Fruit fly (Drosophila melanogaster) whole organism, embryonic: Measurements from ENCODE around the gene Rab23.

ENCODE experiments used
- CG10147 ChIP-seq: fragments of 200-800 bp; sonication (Bioruptor generic); optimal IDR thresholded peaks from 2 replicates; lab custom pipeline; 2019; ENCODE audit warnings: missing biosample characterization, mild to moderate bottlenecking, missing genetic modification characterization, moderate library complexity
- CG10431 ChIP-seq: fragments of 200-800 bp; sonication (Bioruptor generic); optimal IDR thresholded peaks from 3 replicates; lab custom pipeline; 2018; ENCODE audit warnings: missing biosample characterization, mild to moderate bottlenecking, missing genetic modification characterization
- CG12071 ChIP-seq: fragments of 200-800 bp; sonication (Bioruptor generic); optimal IDR thresholded peaks from 3 replicates; lab custom pipeline; 2018; ENCODE audit warnings: missing biosample characterization, mild to moderate bottlenecking, missing genetic modification characterization
- CG13287 ChIP-seq: fragments of 200-800 bp; sonication (Bioruptor generic); IDR thresholded peaks from 2 replicates; pipeline ENCODE4 v1.3.6; 2022; ENCODE audit warnings: missing biosample characterization, missing genetic modification characterization; ENCODE audit not compliant: partially characterized antibody
- CG14667 ChIP-seq: fragments of 200-800 bp; sonication (Bioruptor generic); IDR thresholded peaks from 2 replicates; pipeline ENCODE4 v1.3.6; 2022; ENCODE audit warnings: missing biosample characterization, missing genetic modification characterization
- CG15011 ChIP-seq: fragments of 200-800 bp; sonication (Bioruptor generic); optimal IDR thresholded peaks from 3 replicates; lab custom pipeline; 2018; ENCODE audit warnings: missing biosample characterization, mild to moderate bottlenecking, missing genetic modification characterization
- CG17186 ChIP-seq: fragments of 200-800 bp; sonication (Bioruptor generic); optimal IDR thresholded peaks from 3 replicates; lab custom pipeline; 2017; ENCODE audit warnings: missing biosample characterization, missing genetic modification reagents, missing genetic modification characterization
- CG17912 ChIP-seq: fragments of 200-800 bp; sonication (Bioruptor generic); optimal IDR thresholded peaks from 2 replicates; lab custom pipeline; 2018; ENCODE audit warnings: missing biosample characterization, mild to moderate bottlenecking, missing genetic modification characterization
- CG18476 ChIP-seq: fragments of 200-800 bp; sonication (Bioruptor generic); optimal IDR thresholded peaks from 2 replicates; lab custom pipeline; 2016; ENCODE audit warnings: missing biosample characterization, mild to moderate bottlenecking, missing genetic modification characterization
- CG2202 ChIP-seq: fragments of 200-800 bp; sonication (Bioruptor generic); optimal IDR thresholded peaks from 2 replicates; lab custom pipeline; 2018; ENCODE audit warnings: missing biosample characterization, mild to moderate bottlenecking, missing genetic modification characterization
- CG4404 ChIP-seq: fragments of 200-800 bp; sonication (Bioruptor generic); IDR thresholded peaks from 2 replicates; pipeline ENCODE4 v1.3.6; 2022; ENCODE audit warnings: missing biosample characterization, missing genetic modification characterization
- CG9437 ChIP-seq: fragments of 200-800 bp; sonication (Bioruptor generic); optimal IDR thresholded peaks from 2 replicates; lab custom pipeline; 2018; ENCODE audit warnings: missing biosample characterization, mild to moderate bottlenecking, missing genetic modification characterization
- CG9727 ChIP-seq: fragments of 200-800 bp; sonication (Bioruptor generic); optimal IDR thresholded peaks from 3 replicates; lab custom pipeline; 2017; ENCODE audit warnings: missing biosample characterization, mild to moderate bottlenecking, missing genetic modification characterization
- Dek ChIP-seq: fragments of 200-800 bp; sonication (Bioruptor generic); optimal IDR thresholded peaks from 3 replicates; lab custom pipeline; 2019; ENCODE audit warnings: missing biosample characterization, mild to moderate bottlenecking, missing genetic modification characterization, moderate library complexity
- ERR ChIP-seq: fragments of 200-800 bp; sonication (Bioruptor generic); optimal IDR thresholded peaks from 2 replicates; lab custom pipeline; 2016; ENCODE audit warnings: missing biosample characterization, missing genetic modification characterization
- Jarid2 ChIP-seq: fragments of 200-800 bp; sonication (Bioruptor generic); optimal IDR thresholded peaks from 3 replicates; lab custom pipeline; 2017; ENCODE audit warnings: mild to moderate bottlenecking, missing biosample characterization, missing genetic modification reagents, missing genetic modification characterization
- Max ChIP-seq: fragments of 200-800 bp; sonication (Bioruptor generic); optimal IDR thresholded peaks from 2 replicates; lab custom pipeline; 2016; ENCODE audit warnings: missing biosample characterization, mild to moderate bottlenecking, missing genetic modification characterization
- Mes4 ChIP-seq: fragments of 200-800 bp; sonication (Bioruptor generic); optimal IDR thresholded peaks from 2 replicates; lab custom pipeline; 2016; ENCODE audit warnings: missing biosample characterization, missing genetic modification characterization
- NK7.1 ChIP-seq: fragments of 200-800 bp; sonication (Bioruptor generic); optimal IDR thresholded peaks from 3 replicates; lab custom pipeline; 2016; ENCODE audit warnings: missing biosample characterization, missing genetic modification characterization
- NfI ChIP-seq: fragments of 200-800 bp; sonication (Bioruptor generic); optimal IDR thresholded peaks from 3 replicates; lab custom pipeline; 2018; ENCODE audit warnings: missing biosample characterization, mild to moderate bottlenecking, missing genetic modification characterization, moderate library complexity
- Ptx1 ChIP-seq: fragments of 200-800 bp; sonication (Bioruptor generic); IDR thresholded peaks from 2 replicates; pipeline ENCODE4 v1.3.6; 2022; ENCODE audit warnings: missing biosample characterization, missing genetic modification characterization
- Rx ChIP-seq: fragments of 200-800 bp; sonication (Bioruptor generic); IDR thresholded peaks from 2 replicates; pipeline ENCODE4 v1.3.6; 2022; ENCODE audit warnings: missing biosample characterization, missing genetic modification characterization
- Spps ChIP-seq: fragments of 200-800 bp; sonication (Bioruptor generic); optimal IDR thresholded peaks from 2 replicates; lab custom pipeline; 2018; ENCODE audit warnings: missing biosample characterization, mild to moderate bottlenecking, missing genetic modification characterization
- ap ChIP-seq: fragments of 200-800 bp; sonication (Bioruptor generic); IDR thresholded peaks from 2 replicates; pipeline ENCODE4 v1.3.6; 2022; ENCODE audit warnings: missing biosample characterization, missing genetic modification characterization
- az2 ChIP-seq: fragments of 200-800 bp; sonication (Bioruptor generic); optimal IDR thresholded peaks from 3 replicates; lab custom pipeline; 2016; ENCODE audit warnings: missing biosample characterization, missing genetic modification characterization
- bowl ChIP-seq: fragments of 200-800 bp; sonication (Bioruptor generic); IDR thresholded peaks from 2 replicates; pipeline ENCODE4 v1.3.6; 2022; ENCODE audit warnings: missing biosample characterization, missing genetic modification characterization
- cas ChIP-seq: fragments of 200-800 bp; sonication (Bioruptor generic); IDR thresholded peaks from 2 replicates; pipeline ENCODE4 v1.3.6; 2022; ENCODE audit warnings: missing biosample characterization, missing genetic modification characterization
- caup ChIP-seq: fragments of 200-800 bp; sonication (Bioruptor generic); optimal IDR thresholded peaks from 3 replicates; lab custom pipeline; 2017; ENCODE audit warnings: missing biosample characterization, mild to moderate bottlenecking, missing genetic modification characterization, moderate library complexity; ENCODE audit not compliant: severe bottlenecking
- corto ChIP-seq: fragments of 200-800 bp; sonication (Bioruptor generic); optimal IDR thresholded peaks from 2 replicates; lab custom pipeline; 2016; ENCODE audit warnings: missing biosample characterization, mild to moderate bottlenecking, missing genetic modification characterization, moderate library complexity
- dan ChIP-seq: fragments of 200-800 bp; sonication (Bioruptor generic); IDR thresholded peaks from 2 replicates; pipeline ENCODE4 v1.3.6; 2022; ENCODE audit warnings: missing biosample characterization, missing genetic modification characterization
- dati ChIP-seq: fragments of 200-800 bp; sonication (Bioruptor generic); IDR thresholded peaks from 2 replicates; pipeline ENCODE4 v1.3.6; 2022; ENCODE audit warnings: missing biosample characterization, missing genetic modification characterization
- emc ChIP-seq: fragments of 200-800 bp; sonication (Bioruptor generic); optimal IDR thresholded peaks from 2 replicates; lab custom pipeline; 2016; ENCODE audit warnings: missing biosample characterization, missing genetic modification characterization
- en ChIP-seq: fragments of 200-800 bp; sonication (Bioruptor generic); optimal IDR thresholded peaks from 2 replicates; lab custom pipeline; 2016; ENCODE audit warnings: missing biosample characterization, missing genetic modification characterization
- eve ChIP-seq, 2 experiments: fragments of >200 bp; optimal IDR thresholded peaks; 2 replicates each; lab custom pipeline; 2017; ENCODE audit warnings: missing biosample characterization in 2 of 2, missing genetic modification characterization in 2 of 2
- exex ChIP-seq: fragments of 200-800 bp; sonication (Bioruptor generic); optimal IDR thresholded peaks from 4 replicates; lab custom pipeline; 2018; ENCODE audit warnings: missing biosample characterization, mild to moderate bottlenecking, missing genetic modification characterization, moderate library complexity
- fd102C ChIP-seq: fragments of 200-800 bp; sonication (Bioruptor generic); optimal IDR thresholded peaks from 2 replicates; lab custom pipeline; 2018; ENCODE audit warnings: missing biosample characterization, mild to moderate bottlenecking, missing genetic modification characterization, moderate library complexity
- fd64A ChIP-seq: fragments of 200-800 bp; sonication (Bioruptor generic); optimal IDR thresholded peaks from 3 replicates; lab custom pipeline; 2018; ENCODE audit warnings: missing biosample characterization, mild to moderate bottlenecking, missing genetic modification characterization
- gce ChIP-seq: fragments of 200-800 bp; sonication (Bioruptor generic); IDR thresholded peaks from 3 replicates; pipeline ENCODE4 v1.3.6; 2022; ENCODE audit warnings: missing biosample characterization, missing genetic modification characterization
- gt ChIP-seq: fragments of 200-800 bp; sonication (Bioruptor generic); IDR thresholded peaks from 2 replicates; pipeline ENCODE4 v1.3.6; 2022; ENCODE audit warnings: missing biosample characterization, missing genetic modification characterization
- lola ChIP-seq, 3 experiments: fragments of >200 bp in 2 of 3; fragments of 200-800 bp in 1 of 3; sonication (Bioruptor generic) in 1 of 3; optimal IDR thresholded peaks; 2 replicates each; lab custom pipeline; 2017 to 2019; ENCODE audit warnings: missing biosample characterization in 3 of 3, missing genetic modification characterization in 3 of 3, mild to moderate bottlenecking in 1 of 3, moderate library complexity in 1 of 3
- lov ChIP-seq, 2 experiments: fragments of 200-800 bp in 1 of 2; fragments of >200 bp in 1 of 2; sonication (Bioruptor generic) in 1 of 2; IDR thresholded peaks in 1 of 2; optimal IDR thresholded peaks in 1 of 2; 2 replicates in 1 of 2; 3 replicates in 1 of 2; pipeline versions ENCODE4 v1.3.6 to Lab custom; 2017 to 2022; ENCODE audit warnings: missing biosample characterization in 1 of 2, missing genetic modification characterization in 1 of 2
- nmo ChIP-seq: fragments of 200-800 bp; sonication (Bioruptor generic); optimal IDR thresholded peaks from 2 replicates; lab custom pipeline; 2018; ENCODE audit warnings: missing biosample characterization, mild to moderate bottlenecking, missing genetic modification characterization, moderate library complexity
- pb ChIP-seq: fragments of 200-800 bp; sonication (Bioruptor generic); optimal IDR thresholded peaks from 3 replicates; lab custom pipeline; 2016; ENCODE audit warnings: missing biosample characterization, missing genetic modification characterization
- psq ChIP-seq: fragments of 200-800 bp; sonication (Bioruptor generic); optimal IDR thresholded peaks from 2 replicates; lab custom pipeline; 2017; ENCODE audit warnings: missing biosample characterization, missing genetic modification characterization
- rib ChIP-seq: fragments of 200-800 bp; sonication (Bioruptor generic); IDR thresholded peaks from 2 replicates; pipeline ENCODE4 v1.3.6; 2022; ENCODE audit warnings: missing biosample characterization, missing genetic modification characterization
- sc ChIP-seq, 3 experiments: fragments of >200 bp in 2 of 3; fragments of 200-800 bp in 1 of 3; sonication (Bioruptor generic) in 1 of 3; optimal IDR thresholded peaks; 2 replicates in 2 of 3; 3 replicates in 1 of 3; lab custom pipeline; 2017; ENCODE audit warnings: mild to moderate bottlenecking in 1 of 3, missing biosample characterization in 1 of 3, missing genetic modification characterization in 1 of 3, missing genetic modification reagents in 1 of 3
- sens-2 ChIP-seq: fragments of 200-800 bp; sonication (Bioruptor generic); IDR thresholded peaks from 2 replicates; pipeline ENCODE4 v1.3.6; 2022; ENCODE audit warnings: missing biosample characterization, missing genetic modification characterization
- zfh2 ChIP-seq: fragments of 200-800 bp; sonication (Bioruptor generic); optimal IDR thresholded peaks from 2 replicates; lab custom pipeline; 2016; ENCODE audit warnings: missing biosample characterization, missing genetic modification characterization

Gene Rab23

dm6 chr3R:5648569-5649476 is 36.4 kb downstream of the Rab23 start, which contains the start of the genes MTA1-like and Sec23 (continued):
- TF ChIP-seq Ptx1 (GFP tag; lab: Robert Waterston, UW) (peak; percentile 32; the same call in 1 of the 2 replicates), psq (no peak), lola (GFP tag; optimal IDR thresholded peaks at IDR 0.05; lab: Kevin White, UChicago) (peak in 1 of 3 experiments; percentile 61), CG9437 (GFP tag; lab: Kevin White, UChicago) (peak; percentile 75), lov (optimal IDR thresholded peaks at IDR 0.05; lab: Kevin White, UChicago) (no peak), lov (GFP tag; IDR thresholded peaks at IDR 0.05; lab: Robert Waterston, UW) (no peak), en (GFP tag; lab: Kevin White, UChicago) (no peak), NK7.1 (no peak), CG17186 (GFP tag; lab: Kevin White, UChicago) (peak; percentile 59), corto (GFP tag; lab: Kevin White, UChicago) (peak; percentile 60), pb (GFP tag; lab: Kevin White, UChicago) (no peak), fd64A (GFP tag; lab: Kevin White, UChicago) (no peak), gce (GFP tag; lab: Robert Waterston, UW) (no peak), sc (optimal IDR thresholded peaks at IDR 0.05; lab: Kevin White, UChicago) (no peak), sc (GFP tag; optimal IDR thresholded peaks at IDR 0.05; lab: Kevin White, UChicago) (peak; percentile 35), caup (GFP tag; lab: Kevin White, UChicago) (peak; percentile 23), Dek (tag; lab: Kevin White, UChicago) (peak; percentile 58), fd102C (no peak), ap (GFP tag; lab: Robert Waterston, UW) (no peak), Jarid2 (GFP tag; lab: Kevin White, UChicago) (no peak), bowl (GFP tag; lab: Robert Waterston, UW) (no peak), ERR (GFP tag; lab: Kevin White, UChicago) (no peak), eve (GFP tag; optimal IDR thresholded peaks at IDR 0.05; lab: Kevin White, UChicago) (no peak), Rx (GFP tag; lab: Robert Waterston, UW) (no peak), sens-2 (GFP tag; lab: Robert Waterston, UW) (no peak), CG9727 (GFP tag; lab: Kevin White, UChicago) (peak; percentile 74), gt (GFP tag; lab: Robert Waterston, UW) (no peak), CG18476 (GFP tag; lab: Kevin White, UChicago) (peak; percentile 11), NfI (GFP tag; lab: Kevin White, UChicago) (peak; percentile 33), nmo (peak; percentile 79), emc (GFP tag; lab: Kevin White, UChicago) (no peak), Max (GFP tag; lab: Kevin White, UChicago) (peak; percentile 50), CG2202 (no peak), rib (GFP tag; lab: Robert Waterston, UW) (no peak; the same call in 1 of the 2 replicates), CG15011 (GFP tag; lab: Kevin White, UChicago) (no peak), CG4404 (GFP tag; lab: Robert Waterston, UW) (peak; percentile 35; the same call in 1 of the 2 replicates), CG10431 (GFP tag; lab: Kevin White, UChicago) (peak; percentile 57), CG10147 (GFP tag; lab: Kevin White, UChicago) (peak; percentile 56), zfh2 (GFP tag; lab: Kevin White, UChicago) (peak; percentile 54), CG17912 (GFP tag; lab: Kevin White, UChicago) (peak; percentile 8), dati (GFP tag; lab: Robert Waterston, UW) (no peak), Spps (tag; lab: Kevin White, UChicago) (no peak), dan (GFP tag; lab: Robert Waterston, UW) (no peak), CG14667 (no peak), Mes4 (GFP tag; lab: Kevin White, UChicago) (no peak), az2 (GFP tag; lab: Kevin White, UChicago) (peak; percentile 44), cas (no peak), CG13287 (GFP tag; lab: Robert Waterston, UW) (peak; percentile 90), CG12071 (no peak), exex (tag; lab: Kevin White, UChicago) (no peak)
